Worm (Caenorhabditis elegans): ENCODE results near the gene elli-1.

ce11 chrIV:8737787-8738186 is 16.8 kb downstream of the elli-1 start, which contains the start of gene F21D5.4:
- TF ChIP-seq ztf-26 (tag; optimal IDR thresholded peaks at IDR 0.05) = no peak
- TF ChIP-seq lir-1 (GFP tag; conservative IDR thresholded peaks at IDR 0.05) = no peak
- TF ChIP-seq lin-54 (GFP tag; optimal IDR thresholded peaks at IDR 0.05) = no peak
- no peak for TF ChIP-seq ZK185.1 (tag; optimal IDR thresholded peaks at IDR 0.05; ENCODE audit: poor library complexity, severe bottlenecking)
- no peak for TF ChIP-seq ceh-40 (GFP tag; IDR thresholded peaks at IDR 0.05)
- TF ChIP-seq dpl-1 (GFP tag; optimal IDR thresholded peaks at IDR 0.05) = no peak
- no peak for TF ChIP-seq F57A8.1 (GFP tag; optimal IDR thresholded peaks at IDR 0.05)
- no peak for TF ChIP-seq akir-1 (GFP tag; optimal IDR thresholded peaks at IDR 0.05)

Data from whole organism, young adult.